Worm (Caenorhabditis elegans) whole organism, L3 larva: Measurements from ENCODE around the gene D2096.11.

Experiments used
- R02D3.7 ChIP-seq: fragments of 150-350 bp; optimal IDR thresholded peaks from 2 replicates; lab custom pipeline; 2014; ENCODE audit warnings: missing biosample characterization, missing genetic modification characterization
- ZK546.5 ChIP-seq: sonication (generic microtip); optimal IDR thresholded peaks from 2 replicates; lab custom pipeline; 2017; ENCODE audit warnings: missing biosample characterization, missing genetic modification characterization
- ama-1 ChIP-seq: fragments of 150-350 bp; optimal IDR thresholded peaks from 2 replicates; lab custom pipeline; 2018
- ceh-16 ChIP-seq: sonication (generic microtip); optimal IDR thresholded peaks from 2 replicates; lab custom pipeline; 2017; ENCODE audit warnings: missing biosample characterization, missing genetic modification characterization
- ceh-28 ChIP-seq: fragments of 150-350 bp; optimal IDR thresholded peaks from 2 replicates; lab custom pipeline; 2014; ENCODE audit warnings: missing biosample characterization, missing genetic modification reagents, missing genetic modification characterization
- ceh-82 ChIP-seq: fragments of 150-350 bp; optimal IDR thresholded peaks from 2 replicates; lab custom pipeline; 2014; ENCODE audit warnings: missing biosample characterization, missing genetic modification characterization
- daf-12 ChIP-seq: fragments of 150-350 bp; optimal IDR thresholded peaks from 2 replicates; lab custom pipeline; 2014; ENCODE audit warnings: missing biosample characterization, missing genetic modification reagents, missing genetic modification characterization
- egl-27 ChIP-seq: sonication (generic microtip); optimal IDR thresholded peaks from 4 replicates; lab custom pipeline; 2017; ENCODE audit warnings: missing biosample characterization, missing genetic modification reagents, missing genetic modification characterization
- egl-5 ChIP-seq: fragments of 150-350 bp; optimal IDR thresholded peaks from 2 replicates; lab custom pipeline; 2017; ENCODE audit warnings: missing biosample characterization, missing genetic modification reagents, missing genetic modification characterization, inconsistent platforms
- elt-1 ChIP-seq: fragments of 150-350 bp; optimal IDR thresholded peaks from 2 replicates; lab custom pipeline; 2014; ENCODE audit warnings: missing biosample characterization, missing genetic modification characterization
- elt-2 ChIP-seq: sonication (generic microtip); optimal IDR thresholded peaks from 2 replicates; lab custom pipeline; 2016; ENCODE audit warnings: missing genetic modification reagents, mild to moderate bottlenecking, missing genetic modification characterization, missing compliant biosample characterization
- elt-3 ChIP-seq, 3 experiments: fragments of 150-350 bp in 1 of 3; sonication (generic microtip) in 2 of 3; optimal IDR thresholded peaks; 2 replicates in 2 of 3; 4 replicates in 1 of 3; lab custom pipeline; 2014 to 2017; ENCODE audit warnings: missing biosample characterization in 3 of 3, missing genetic modification characterization in 3 of 3
- eor-1 ChIP-seq, 2 experiments: fragments of 150-350 bp; optimal IDR thresholded peaks; 2 replicates each; lab custom pipeline; 2014 to 2018; ENCODE audit warnings: missing biosample characterization in 2 of 2, missing genetic modification characterization in 2 of 2
- fkh-10 ChIP-seq: sonication (generic microtip); optimal IDR thresholded peaks from 2 replicates; lab custom pipeline; 2017; ENCODE audit warnings: missing biosample characterization, missing genetic modification reagents, missing genetic modification characterization
- fkh-2 ChIP-seq: fragments of 150-350 bp; optimal IDR thresholded peaks from 2 replicates; lab custom pipeline; 2014; ENCODE audit warnings: missing biosample characterization, missing genetic modification reagents, missing genetic modification characterization
- fos-1 ChIP-seq: fragments of 150-350 bp; optimal IDR thresholded peaks from 2 replicates; lab custom pipeline; 2014; ENCODE audit warnings: missing biosample characterization, missing genetic modification characterization
- hmg-11 ChIP-seq: sonication (generic microtip); optimal IDR thresholded peaks from 2 replicates; lab custom pipeline; 2016; ENCODE audit warnings: missing genetic modification characterization, missing compliant biosample characterization
- jun-1 ChIP-seq: fragments of 150-350 bp; optimal IDR thresholded peaks from 2 replicates; lab custom pipeline; 2014; ENCODE audit warnings: missing biosample characterization, missing genetic modification reagents, missing genetic modification characterization
- lin-15B ChIP-seq: fragments of 150-350 bp; optimal IDR thresholded peaks from 2 replicates; lab custom pipeline; 2014; ENCODE audit warnings: missing biosample characterization, missing genetic modification characterization
- lin-39 ChIP-seq: fragments of 150-350 bp; optimal IDR thresholded peaks from 2 replicates; lab custom pipeline; 2018; ENCODE audit warnings: missing biosample characterization, missing genetic modification reagents, missing genetic modification characterization
- lsy-12 ChIP-seq: sonication (generic microtip); optimal IDR thresholded peaks from 2 replicates; lab custom pipeline; 2016; ENCODE audit warnings: mild to moderate bottlenecking, missing genetic modification characterization, missing compliant biosample characterization
- mdl-1 ChIP-seq: fragments of 150-350 bp; optimal IDR thresholded peaks from 2 replicates; lab custom pipeline; 2014; ENCODE audit warnings: missing biosample characterization, missing genetic modification characterization
- nfya-1 ChIP-seq: sonication (generic microtip); optimal IDR thresholded peaks from 2 replicates; lab custom pipeline; 2017; ENCODE audit warnings: missing genetic modification characterization, mild to moderate bottlenecking, missing compliant biosample characterization, antibody characterized with exemption, moderate library complexity; ENCODE audit not compliant: insufficient read depth
- nhr-11 ChIP-seq: fragments of 150-350 bp; optimal IDR thresholded peaks from 2 replicates; lab custom pipeline; 2014; ENCODE audit warnings: missing biosample characterization, missing genetic modification characterization
- nhr-12 ChIP-seq: fragments of 150-350 bp; optimal IDR thresholded peaks from 2 replicates; lab custom pipeline; 2014; ENCODE audit warnings: missing biosample characterization, missing genetic modification characterization
- nhr-23 ChIP-seq: fragments of 150-350 bp; optimal IDR thresholded peaks from 2 replicates; lab custom pipeline; 2014; ENCODE audit warnings: missing biosample characterization, missing genetic modification reagents, missing genetic modification characterization
- nhr-25 ChIP-seq: sonication (generic microtip); optimal IDR thresholded peaks from 2 replicates; lab custom pipeline; 2017; ENCODE audit warnings: missing biosample characterization, missing genetic modification characterization
- nhr-28 ChIP-seq: fragments of 150-350 bp; optimal IDR thresholded peaks from 2 replicates; lab custom pipeline; 2014; ENCODE audit warnings: missing biosample characterization, missing genetic modification characterization
- nhr-43 ChIP-seq: sonication (generic microtip); optimal IDR thresholded peaks from 2 replicates; lab custom pipeline; 2016; ENCODE audit warnings: mild to moderate bottlenecking, missing genetic modification characterization, missing compliant biosample characterization; ENCODE audit not compliant: poor library complexity, severe bottlenecking
- nhr-67 ChIP-seq: fragments of 150-350 bp; optimal IDR thresholded peaks from 2 replicates; lab custom pipeline; 2014; ENCODE audit warnings: missing biosample characterization, missing genetic modification characterization
- nhr-77 ChIP-seq: fragments of 150-350 bp; optimal IDR thresholded peaks from 2 replicates; lab custom pipeline; 2014; ENCODE audit warnings: missing biosample characterization, missing genetic modification characterization
- pha-4 ChIP-seq: fragments of 150-350 bp; optimal IDR thresholded peaks from 2 replicates; lab custom pipeline; 2014; ENCODE audit warnings: missing biosample characterization, missing genetic modification reagents, missing genetic modification characterization
- pqm-1 ChIP-seq: fragments of 150-350 bp; optimal IDR thresholded peaks from 2 replicates; lab custom pipeline; 2017; ENCODE audit warnings: missing biosample characterization, missing genetic modification characterization, inconsistent platforms
- sea-2 ChIP-seq: fragments of 150-350 bp; sonication (generic microtip); optimal IDR thresholded peaks from 4 replicates; lab custom pipeline; 2014; ENCODE audit warnings: missing biosample characterization, missing genetic modification reagents, missing genetic modification characterization
- skn-1 ChIP-seq: fragments of 150-350 bp; optimal IDR thresholded peaks from 2 replicates; lab custom pipeline; 2014; ENCODE audit warnings: missing biosample characterization, missing genetic modification characterization
- snpc-4 ChIP-seq: fragments of 150-350 bp; optimal IDR thresholded peaks from 2 replicates; lab custom pipeline; 2014; ENCODE audit warnings: missing biosample characterization, missing genetic modification characterization
- tbx-2 ChIP-seq: sonication (generic microtip); optimal IDR thresholded peaks from 2 replicates; lab custom pipeline; 2016; ENCODE audit warnings: mild to moderate bottlenecking, missing genetic modification characterization, missing compliant biosample characterization
- unc-62 ChIP-seq: fragments of 150-350 bp; sonication (generic microtip); optimal IDR thresholded peaks from 4 replicates; lab custom pipeline; 2014; ENCODE audit warnings: missing biosample characterization, missing genetic modification reagents, missing genetic modification characterization
- zag-1 ChIP-seq: fragments of 150-350 bp; optimal IDR thresholded peaks from 2 replicates; lab custom pipeline; 2014; ENCODE audit warnings: missing biosample characterization, missing genetic modification characterization
- ztf-11 ChIP-seq: fragments of 150-350 bp; optimal IDR thresholded peaks from 2 replicates; lab custom pipeline; 2014; ENCODE audit warnings: missing biosample characterization, missing genetic modification characterization
- ztf-4 ChIP-seq: fragments of 150-350 bp; optimal IDR thresholded peaks from 2 replicates; lab custom pipeline; 2014; ENCODE audit warnings: missing biosample characterization, missing genetic modification characterization

D2096.11 gene

ce11 chrIV:8428492-8428891 is 34.5 kb upstream of the D2096.11 start:
- TF ChIP-seq ceh-28 (peak; percentile 54), tbx-2 (tag; lab: Kevin White, UChicago) (peak; percentile 85), hmg-11 (tag; lab: Kevin White, UChicago) (peak; percentile 84), pqm-1 (tag; lab: Kevin White, UChicago) (peak; percentile 46), fkh-10 (no peak), snpc-4 (tag; lab: Kevin White, UChicago) (peak; percentile 99), eor-1 (tag; optimal IDR thresholded peaks at IDR 0.05; lab: Kevin White, UChicago) (no peak), skn-1 (no peak), lin-15B (tag; lab: Kevin White, UChicago) (peak; percentile 70), nhr-77 (tag; lab: Kevin White, UChicago) (peak; percentile 53), mdl-1 (no peak), ceh-82 (tag; lab: Kevin White, UChicago) (peak; percentile 16), ceh-16 (tag; lab: Kevin White, UChicago) (no peak), fkh-2 (tag; lab: Kevin White, UChicago) (peak; percentile 38), R02D3.7 (tag; lab: Kevin White, UChicago) (peak; percentile 38), nfya-1 (tag; lab: Kevin White, UChicago) (peak; percentile 85), pha-4 (peak; percentile 67), sea-2 (GFP tag; lab: Kevin White, UChicago) (no peak), elt-3 (tag; optimal IDR thresholded peaks at IDR 0.05; lab: Kevin White, UChicago) (peak in 1 of 3 experiments; percentile 32), elt-2 (tag; lab: Kevin White, UChicago) (peak; percentile 71), nhr-25 (tag; lab: Kevin White, UChicago) (peak; percentile 78), nhr-43 (tag; lab: Kevin White, UChicago) (peak; percentile 76), ztf-4 (tag; lab: Kevin White, UChicago) (peak; percentile 5), unc-62 (GFP tag; lab: Kevin White, UChicago) (peak; percentile 43), fos-1 (tag; lab: Kevin White, UChicago) (peak; percentile 54), egl-5 (tag; lab: Kevin White, UChicago) (no peak), nhr-23 (tag; lab: Kevin White, UChicago) (peak; percentile 60), ama-1 (peak; percentile 97), lsy-12 (tag; lab: Kevin White, UChicago) (peak; percentile 90), lin-39 (tag; lab: Kevin White, UChicago) (peak; percentile 51)
- TF ChIP-seq, all 47 proteins: peak for 23

ce11 chrIV:8426537-8426936 is 32.5 kb upstream of the D2096.11 start, which contains the start of the genes T26A8.3 and tmem-231:
TSS of gene T26A8.3 (minus strand) at chrIV:8426637.
TSS of gene tmem-231 (plus strand) at chrIV:8426785.
- TF ChIP-seq mdl-1 (no peak), eor-1 (tag; optimal IDR thresholded peaks at IDR 0.05; lab: Kevin White, UChicago) (no peak), nhr-28 (tag; lab: Kevin White, UChicago) (no peak), lin-15B (tag; lab: Kevin White, UChicago) (no peak), elt-1 (tag; lab: Kevin White, UChicago) (no peak), nhr-11 (tag; lab: Kevin White, UChicago) (no peak)

- no peak for TF ChIP-seq ceh-28
- TF ChIP-seq nhr-67 (tag; lab: Kevin White, UChicago) = no peak
- TF ChIP-seq ZK546.5 (tag; lab: Kevin White, UChicago) = no peak
- TF ChIP-seq nhr-28 (tag; lab: Kevin White, UChicago) = no peak
- no peak for TF ChIP-seq nhr-23 (tag; lab: Kevin White, UChicago)
- no peak for TF ChIP-seq elt-3 (tag; optimal IDR thresholded peaks at IDR 0.05; lab: Kevin White, UChicago)
- no peak for TF ChIP-seq R02D3.7 (tag; lab: Kevin White, UChicago)
- TF ChIP-seq nhr-25 (tag; lab: Kevin White, UChicago) = no peak
- TF ChIP-seq zag-1 (tag; lab: Kevin White, UChicago) = no peak
- TF ChIP-seq daf-12 (tag; lab: Kevin White, UChicago) = no peak
- no peak for TF ChIP-seq nhr-12
- TF ChIP-seq skn-1 = no peak
- no peak for TF ChIP-seq lin-15B (tag; lab: Kevin White, UChicago)
- TF ChIP-seq sea-2 (GFP tag; lab: Kevin White, UChicago) = no peak
- no peak for TF ChIP-seq jun-1
- no peak for TF ChIP-seq fkh-10
- TF ChIP-seq hmg-11 (tag; lab: Kevin White, UChicago) = no peak
- no peak for TF ChIP-seq ztf-11
- no peak for TF ChIP-seq egl-27 (tag; lab: Kevin White, UChicago)
- TF ChIP-seq, all 47 proteins: peak for 0
These were observed 27.0 kb upstream of the D2096.11 start, which contains the start of gene M116.5 for ce11 chrIV:8420961-8421360. TSS of gene M116.5 (minus strand) at chrIV:8421061.
